Fruit fly (Drosophila melanogaster): ENCODE results near the gene CG7298.
A peak's percentile ranks its signal among the peaks of the same experiment; 100 is the strongest.

dm6 chr3L:20183345-20184088 lies 20.0 kb downstream of the CG7298 start:
- TF ChIP-seq CG8319 (GFP tag; optimal IDR thresholded peaks at IDR 0.05) (peak; percentile 22), CG16779 (tag; optimal IDR thresholded peaks at IDR 0.05) (no peak), CG8119 (GFP tag; IDR thresholded peaks at IDR 0.05) (peak; percentile 84), Hr4 (GFP tag; optimal IDR thresholded peaks at IDR 0.05) (peak; percentile 87), svp (GFP tag) (peak; percentile 74), Ets96B (tag; optimal IDR thresholded peaks at IDR 0.05) (peak; percentile 68), Smox (GFP tag; optimal IDR thresholded peaks at IDR 0.05) (peak; percentile 50), CG3919 (GFP tag; optimal IDR thresholded peaks at IDR 0.05) (peak; percentile 70), ss (GFP tag; optimal IDR thresholded peaks at IDR 0.05) (peak; percentile 55 to 61)

All from whole organism, prepupa.